Fruit fly (Drosophila melanogaster) whole organism: ENCODE data around the gene Sec10.

Experiments
- CG8478 ChIP-seq: fragments of >200 bp; optimal IDR thresholded peaks from 2 replicates; lab custom pipeline; 2018; ENCODE audit warnings: inconsistent platforms
- Dll ChIP-seq: fragments of >200 bp; optimal IDR thresholded peaks from 2 replicates; lab custom pipeline; 2017
- EcR ChIP-seq, 2 experiments: fragments of >200 bp; optimal IDR thresholded peaks; 2 replicates each; lab custom pipeline; 2017; ENCODE audit warnings: missing biosample characterization in 2 of 2, missing genetic modification characterization in 2 of 2, missing genetic modification reagents in 2 of 2
- pan ChIP-seq: fragments of >200 bp; optimal IDR thresholded peaks from 2 replicates; lab custom pipeline; 2017
- psq ChIP-seq: fragments of >200 bp; optimal IDR thresholded peaks from 2 replicates; lab custom pipeline; 2017
- usp ChIP-seq: fragments of >200 bp; optimal IDR thresholded peaks from 2 replicates; lab custom pipeline; 2017; ENCODE audit warnings: missing biosample characterization, missing genetic modification characterization, mixed read lengths

The Sec10 gene

DNA sequence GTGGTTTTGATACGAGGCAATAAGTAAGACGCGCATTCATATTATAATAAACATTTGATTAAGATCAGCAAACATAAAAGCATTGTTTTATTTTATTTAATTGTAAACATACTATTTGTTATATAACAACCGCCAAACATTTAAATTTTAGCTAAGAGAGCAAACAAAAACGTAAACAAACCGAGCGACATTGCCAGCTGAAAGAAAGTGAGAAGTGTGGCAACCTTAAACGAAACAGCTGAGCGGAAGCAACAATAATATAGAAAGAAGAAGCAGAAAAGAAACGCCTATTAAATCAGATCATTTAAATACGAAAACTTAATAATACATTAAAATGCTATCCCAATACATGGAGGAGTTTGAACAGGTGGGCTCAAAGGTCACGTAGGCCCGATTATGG, at the start of gene Sec10:
Sec10 (plus strand) TSS at position 252 of the 400 bp plus-strand sequence.
- TF ChIP-seq psq (lab: Kevin White, UChicago) (no peak), CG8478 (lab: Kevin White, UChicago) (no peak), EcR (GFP tag; optimal IDR thresholded peaks at IDR 0.05; lab: Kevin White, UChicago) (no peak), Dll (lab: Kevin White, UChicago) (no peak), pan (lab: Kevin White, UChicago) (no peak), usp (GFP tag; lab: Kevin White, UChicago) (no peak)

DNA sequence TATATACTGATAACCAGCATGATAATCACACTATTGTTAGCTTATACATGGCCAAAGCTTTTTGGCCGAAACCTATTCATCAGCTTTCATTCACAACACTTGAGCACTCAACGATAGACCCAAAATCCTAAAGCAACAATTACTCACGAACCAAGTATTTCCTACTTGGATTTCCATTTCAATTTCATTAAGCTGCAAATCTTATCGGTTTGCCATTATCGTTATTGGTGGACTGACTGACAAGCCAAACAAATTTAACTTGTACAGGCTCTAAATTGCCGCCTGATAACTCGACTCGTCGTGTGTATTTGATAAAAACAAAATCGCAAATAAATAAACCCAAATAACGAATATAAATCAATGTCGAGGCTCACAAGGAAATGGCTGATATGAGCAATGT, 49.7 kb upstream of the Sec10 start:
- TF ChIP-seq psq (lab: Kevin White, UChicago): no peak
- no peak for TF ChIP-seq Dll (lab: Kevin White, UChicago)
- TF ChIP-seq usp (GFP tag; lab: Kevin White, UChicago): no peak
- no peak for TF ChIP-seq CG8478 (lab: Kevin White, UChicago)
- no peak for TF ChIP-seq pan (lab: Kevin White, UChicago)
- TF ChIP-seq EcR (GFP tag; optimal IDR thresholded peaks at IDR 0.05; lab: Kevin White, UChicago): no peak

DNA sequence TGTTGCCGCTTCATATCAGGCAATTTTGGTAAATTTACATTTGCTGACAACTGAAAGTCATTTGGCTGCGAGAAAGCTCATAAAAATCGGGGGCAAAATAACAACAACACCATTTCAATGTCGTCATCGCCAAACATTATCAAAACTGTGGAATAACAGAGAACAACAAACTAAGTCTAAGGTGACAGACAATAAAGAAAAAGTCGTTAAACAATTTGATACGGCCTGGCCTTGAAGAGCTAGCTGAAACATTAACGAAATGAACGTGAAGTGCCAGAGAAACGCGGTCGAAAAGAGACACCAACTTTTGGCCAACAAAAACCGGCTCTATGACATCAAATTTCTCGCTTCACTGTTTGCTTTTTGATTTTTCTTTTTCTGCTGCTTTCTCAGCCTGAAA, 44.5 kb upstream of the Sec10 start:
- no peak for TF ChIP-seq usp (GFP tag; lab: Kevin White, UChicago)
- no peak for TF ChIP-seq CG8478 (lab: Kevin White, UChicago)
- TF ChIP-seq psq (lab: Kevin White, UChicago): no peak
- TF ChIP-seq pan (lab: Kevin White, UChicago): no peak
- no peak for TF ChIP-seq Dll (lab: Kevin White, UChicago)
- no peak for TF ChIP-seq EcR (GFP tag; optimal IDR thresholded peaks at IDR 0.05; lab: Kevin White, UChicago)

DNA sequence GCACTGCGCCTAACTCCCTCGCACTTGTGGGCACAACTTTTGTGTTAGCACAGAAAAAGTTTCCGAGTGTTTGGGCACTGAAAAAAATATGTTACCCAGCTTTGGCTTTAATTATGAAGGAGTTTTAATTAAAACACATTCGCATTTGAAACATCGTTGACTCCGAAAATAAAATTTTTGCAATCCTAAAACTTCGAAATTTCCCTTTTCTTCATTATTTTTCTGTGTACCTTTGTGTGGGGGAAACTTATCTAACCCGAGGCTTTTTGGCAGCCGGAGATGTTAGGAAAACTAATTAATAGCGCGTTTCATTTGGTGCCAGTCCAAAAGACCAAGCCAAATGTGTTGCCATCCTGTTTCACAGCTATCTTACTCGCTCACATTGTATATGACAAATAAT, 43.0 kb upstream of the Sec10 start:
- TF ChIP-seq CG8478 (lab: Kevin White, UChicago) (no peak), Dll (lab: Kevin White, UChicago) (no peak), psq (lab: Kevin White, UChicago) (no peak), EcR (GFP tag; optimal IDR thresholded peaks at IDR 0.05; lab: Kevin White, UChicago) (no peak), usp (GFP tag; lab: Kevin White, UChicago) (no peak), pan (lab: Kevin White, UChicago) (no peak)

DNA sequence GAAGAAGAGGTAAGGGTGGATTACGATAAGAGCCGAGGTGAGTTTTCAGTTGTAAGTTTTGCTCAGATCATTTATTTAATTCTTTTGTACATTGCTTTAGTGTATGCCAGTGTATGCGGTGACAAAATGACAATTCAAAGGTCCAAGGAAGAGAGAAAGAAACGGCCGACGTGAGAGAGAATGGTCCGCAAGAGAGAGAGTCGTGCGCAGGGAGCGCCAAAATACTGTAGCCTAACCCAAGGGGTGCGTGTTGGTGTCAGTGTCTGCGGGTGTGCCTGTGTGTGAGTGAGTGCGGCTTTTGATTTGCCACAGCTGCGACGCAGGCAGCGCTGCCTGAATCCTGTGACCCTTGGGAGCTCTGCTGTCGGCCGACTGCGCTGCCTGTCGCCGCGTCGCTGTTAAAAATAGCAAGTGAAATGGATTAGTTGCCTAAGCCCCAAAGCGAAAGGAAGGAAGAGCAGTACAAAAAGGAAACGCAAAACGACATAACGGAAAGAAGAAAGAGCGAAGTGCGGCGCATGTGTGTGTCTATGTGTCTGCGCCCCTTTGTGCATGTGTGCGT, 42.0 kb upstream of the Sec10 start:
- no peak for TF ChIP-seq CG8478 (lab: Kevin White, UChicago)
- TF ChIP-seq EcR (GFP tag; optimal IDR thresholded peaks at IDR 0.05; lab: Kevin White, UChicago): no peak
- no peak for TF ChIP-seq usp (GFP tag; lab: Kevin White, UChicago)
- no peak for TF ChIP-seq Dll (lab: Kevin White, UChicago)
- TF ChIP-seq pan (lab: Kevin White, UChicago): no peak
- TF ChIP-seq psq (lab: Kevin White, UChicago): no peak

DNA sequence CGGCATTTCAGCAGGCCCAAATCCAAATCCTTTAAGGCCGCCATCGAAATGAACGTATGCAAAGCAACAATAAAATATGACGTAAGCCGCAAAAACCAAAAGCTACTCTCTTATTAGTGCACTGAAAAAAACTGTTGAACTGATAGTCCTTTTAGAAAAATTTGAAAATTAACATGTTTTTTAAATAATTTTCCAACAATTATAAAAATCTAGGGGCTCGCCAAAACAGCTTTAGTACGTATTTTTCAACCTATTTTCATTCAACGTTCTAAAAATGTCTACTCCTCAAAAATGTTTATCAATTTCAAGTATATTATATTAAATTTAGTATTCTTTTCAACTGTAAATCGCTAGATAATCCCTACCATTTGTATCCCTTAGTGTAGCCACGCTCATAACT, 41.2 kb upstream of the Sec10 start:
- TF ChIP-seq psq (lab: Kevin White, UChicago): no peak
- TF ChIP-seq Dll (lab: Kevin White, UChicago): no peak
- TF ChIP-seq EcR (GFP tag; optimal IDR thresholded peaks at IDR 0.05; lab: Kevin White, UChicago): no peak
- no peak for TF ChIP-seq CG8478 (lab: Kevin White, UChicago)
- no peak for TF ChIP-seq usp (GFP tag; lab: Kevin White, UChicago)
- TF ChIP-seq pan (lab: Kevin White, UChicago): no peak

DNA sequence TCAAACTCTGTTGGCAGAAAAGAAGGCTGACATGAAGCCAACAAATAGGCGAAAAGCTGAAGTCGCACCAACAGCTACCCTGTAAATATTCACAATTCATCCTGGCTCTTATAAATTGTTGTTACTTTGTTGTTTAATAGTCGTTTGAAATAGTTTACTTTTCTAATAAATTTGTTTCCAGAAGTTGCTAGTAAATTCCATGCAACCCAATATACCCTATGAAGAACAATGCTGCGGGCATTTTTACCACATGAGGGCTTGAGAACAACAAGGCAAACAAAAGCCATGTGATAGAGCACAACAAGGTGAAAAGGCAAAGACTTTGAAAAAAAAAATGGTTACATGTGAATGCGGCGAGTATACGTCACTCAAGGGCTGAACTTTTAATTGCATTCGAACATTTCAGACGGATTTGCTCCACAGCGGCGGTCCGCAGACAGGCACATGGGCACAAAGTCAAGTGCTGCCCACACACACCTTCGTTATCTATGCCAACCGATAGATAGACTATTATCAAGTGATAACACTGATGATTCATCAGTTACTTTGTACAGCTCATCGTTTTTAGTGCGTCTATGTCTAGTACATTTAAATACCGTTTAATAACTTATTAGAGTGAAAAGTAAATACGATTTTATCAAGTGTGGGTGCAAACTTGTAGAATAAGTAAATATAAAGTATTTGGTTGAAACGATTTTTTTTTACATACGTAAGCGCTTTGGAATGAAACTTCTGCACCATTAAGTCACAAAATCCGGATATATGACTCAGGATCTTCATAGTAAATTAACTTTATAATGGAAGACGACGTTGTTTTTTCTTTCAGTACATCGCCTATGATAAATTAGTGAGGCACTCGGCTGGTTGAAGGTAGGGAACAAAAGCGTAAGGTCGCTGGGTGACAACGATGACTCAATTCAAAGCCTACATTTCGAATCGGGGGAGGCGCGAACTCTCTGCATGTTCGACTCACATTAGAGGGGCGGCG, 35.3 kb upstream of the Sec10 start:
- TF ChIP-seq pan (lab: Kevin White, UChicago) (peak; percentile 56), usp (GFP tag; lab: Kevin White, UChicago) (no peak), Dll (lab: Kevin White, UChicago) (no peak), psq (lab: Kevin White, UChicago) (no peak), EcR (GFP tag; optimal IDR thresholded peaks at IDR 0.05; lab: Kevin White, UChicago) (no peak), CG8478 (lab: Kevin White, UChicago) (no peak)

DNA sequence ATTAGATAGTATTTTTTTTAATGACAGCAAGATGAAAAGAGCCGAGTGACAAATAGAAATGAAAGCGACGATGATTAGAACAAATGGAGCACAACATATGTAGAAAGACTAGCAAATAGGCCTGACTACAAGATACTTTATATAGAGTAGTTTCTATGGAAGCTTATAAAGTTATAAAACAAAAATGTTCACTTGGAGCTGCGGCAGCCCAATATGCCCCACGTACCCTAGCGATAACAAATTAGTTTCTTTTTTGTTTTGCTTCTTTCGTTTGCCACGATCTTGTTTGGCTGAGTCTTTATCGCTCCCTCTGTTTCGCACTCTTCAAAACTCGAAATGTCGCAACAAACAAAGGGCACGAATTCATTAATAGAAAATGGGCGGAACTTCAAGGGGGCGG, 33.9 kb upstream of the Sec10 start:
- TF ChIP-seq CG8478 (lab: Kevin White, UChicago) (no peak), psq (lab: Kevin White, UChicago) (no peak), EcR (GFP tag; optimal IDR thresholded peaks at IDR 0.05; lab: Kevin White, UChicago) (no peak), usp (GFP tag; lab: Kevin White, UChicago) (no peak), Dll (lab: Kevin White, UChicago) (no peak), pan (lab: Kevin White, UChicago) (no peak)

DNA sequence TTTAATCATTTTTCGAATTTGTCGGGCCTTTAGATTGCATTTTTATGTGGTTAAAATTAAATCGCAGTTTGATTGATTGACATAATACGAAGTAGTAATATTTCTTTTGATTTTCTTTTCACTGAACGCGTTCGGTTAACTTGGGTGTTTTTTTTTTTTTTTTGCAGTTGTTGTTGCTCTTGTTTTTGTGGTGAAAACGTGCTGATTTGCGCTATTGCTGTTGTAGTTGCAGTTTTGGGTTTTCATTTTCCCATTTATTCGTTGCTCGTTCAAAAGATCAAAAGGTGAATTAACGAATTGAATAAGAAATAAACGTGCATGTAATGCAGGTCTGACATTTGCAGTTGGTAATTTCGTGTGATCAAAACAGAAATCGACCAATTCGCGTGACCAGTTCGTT, 33.2 kb upstream of the Sec10 start:
- TF ChIP-seq usp (GFP tag; lab: Kevin White, UChicago) (no peak), psq (lab: Kevin White, UChicago) (no peak), pan (lab: Kevin White, UChicago) (no peak), Dll (lab: Kevin White, UChicago) (no peak), EcR (GFP tag; optimal IDR thresholded peaks at IDR 0.05; lab: Kevin White, UChicago) (no peak), CG8478 (lab: Kevin White, UChicago) (no peak)

DNA sequence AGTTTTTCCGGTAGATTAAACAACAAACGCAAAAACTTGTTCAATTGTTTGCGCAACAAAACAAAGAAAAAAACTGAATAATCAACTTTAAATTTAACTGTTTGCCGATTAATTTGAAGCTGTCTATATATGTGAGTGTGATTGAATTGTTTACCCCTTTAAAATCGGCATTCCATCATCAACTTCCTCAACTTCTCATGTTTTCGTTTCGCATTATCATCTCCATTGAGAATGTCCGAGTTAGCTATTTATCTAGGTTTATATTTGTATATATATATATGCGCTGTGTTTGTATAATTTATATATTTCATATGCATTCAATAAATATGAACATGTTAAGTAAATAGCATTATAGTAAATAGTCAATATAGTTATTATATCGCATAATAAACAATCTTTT, 32.2 kb upstream of the Sec10 start:
- TF ChIP-seq Dll (lab: Kevin White, UChicago) (no peak), psq (lab: Kevin White, UChicago) (no peak), EcR (GFP tag; optimal IDR thresholded peaks at IDR 0.05; lab: Kevin White, UChicago) (no peak), CG8478 (lab: Kevin White, UChicago) (no peak), pan (lab: Kevin White, UChicago) (no peak), usp (GFP tag; lab: Kevin White, UChicago) (no peak)

DNA sequence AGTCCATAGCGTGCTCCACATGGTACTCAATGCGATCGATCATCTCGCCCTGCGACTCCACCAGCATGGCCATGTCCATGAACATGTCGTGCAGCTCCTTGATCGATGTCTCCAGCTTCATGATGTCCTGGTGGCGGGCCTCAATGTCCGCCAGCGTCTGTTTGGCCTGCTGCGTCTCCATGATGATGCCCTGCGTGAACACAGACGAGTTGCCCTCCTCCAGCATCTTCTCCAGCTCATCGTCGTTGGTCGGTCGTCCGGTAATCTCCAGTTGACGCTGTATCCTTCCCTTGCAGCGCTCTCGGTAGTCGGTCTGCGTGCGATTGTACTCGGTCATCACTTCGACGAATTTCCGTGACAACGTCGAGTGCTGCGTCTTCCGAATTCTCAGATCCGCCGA, 30.9 kb upstream of the Sec10 start:
- TF ChIP-seq CG8478 (lab: Kevin White, UChicago): no peak
- no peak for TF ChIP-seq usp (GFP tag; lab: Kevin White, UChicago)
- no peak for TF ChIP-seq Dll (lab: Kevin White, UChicago)
- no peak for TF ChIP-seq EcR (GFP tag; optimal IDR thresholded peaks at IDR 0.05; lab: Kevin White, UChicago)
- TF ChIP-seq psq (lab: Kevin White, UChicago): no peak
- TF ChIP-seq pan (lab: Kevin White, UChicago): no peak
